Fruit fly (Drosophila melanogaster) whole organism, embryonic: ENCODE measurements around the gene Pdhb.
A peak's percentile ranks its signal among the peaks of the same experiment; 100 is the strongest.

Experiments used
- ATbp ChIP-seq: fragments of 200-800 bp; sonication (Bioruptor generic); optimal IDR thresholded peaks from 2 replicates; lab custom pipeline; 2017; ENCODE audit warnings: missing biosample characterization, mild to moderate bottlenecking, missing genetic modification characterization, missing genetic modification reagents
- Adf1 ChIP-seq: fragments of 200-800 bp; sonication (Bioruptor generic); IDR thresholded peaks from 2 replicates; pipeline ENCODE4 v1.3.6; 2022; ENCODE audit warnings: missing biosample characterization, missing genetic modification characterization
- Asciz ChIP-seq: fragments of 200-800 bp; sonication (Bioruptor generic); optimal IDR thresholded peaks from 2 replicates; lab custom pipeline; 2017; ENCODE audit warnings: missing biosample characterization, mild to moderate bottlenecking, missing genetic modification characterization, missing genetic modification reagents
- CG12219 ChIP-seq: fragments of 200-800 bp; sonication (Bioruptor generic); optimal IDR thresholded peaks from 3 replicates; lab custom pipeline; 2018; ENCODE audit warnings: missing biosample characterization, mild to moderate bottlenecking, missing genetic modification characterization
- CG12299 ChIP-seq: fragments of 200-800 bp; sonication (Bioruptor generic); optimal IDR thresholded peaks from 2 replicates; lab custom pipeline; 2018; ENCODE audit warnings: missing biosample characterization, mild to moderate bottlenecking, missing genetic modification characterization
- CG13624 ChIP-seq: fragments of 200-800 bp; sonication (Bioruptor generic); optimal IDR thresholded peaks from 2 replicates; lab custom pipeline; 2016; ENCODE audit warnings: missing biosample characterization, missing genetic modification characterization
- CG14965 ChIP-seq: fragments of 200-800 bp; sonication (Bioruptor generic); optimal IDR thresholded peaks from 2 replicates; lab custom pipeline; 2016; ENCODE audit warnings: missing biosample characterization, missing genetic modification characterization, borderline replicate concordance
- CG15269 ChIP-seq: fragments of 200-800 bp; sonication (Bioruptor generic); optimal IDR thresholded peaks from 2 replicates; lab custom pipeline; 2018; ENCODE audit warnings: missing biosample characterization, mild to moderate bottlenecking, missing genetic modification characterization, moderate library complexity
- CG1529 ChIP-seq: fragments of 200-800 bp; sonication (Bioruptor generic); optimal IDR thresholded peaks from 3 replicates; lab custom pipeline; 2018; ENCODE audit warnings: missing biosample characterization, missing genetic modification characterization
- CG15479 ChIP-seq: fragments of 200-800 bp; sonication (Bioruptor generic); optimal IDR thresholded peaks from 3 replicates; lab custom pipeline; 2019; ENCODE audit warnings: missing biosample characterization, mild to moderate bottlenecking, missing genetic modification characterization, moderate library complexity
- CG16815 ChIP-seq: fragments of 200-800 bp; sonication (Bioruptor generic); optimal IDR thresholded peaks from 3 replicates; lab custom pipeline; 2017; ENCODE audit warnings: missing biosample characterization, mild to moderate bottlenecking, missing genetic modification characterization
- CG16863 ChIP-seq: fragments of 200-800 bp; sonication (Bioruptor generic); optimal IDR thresholded peaks from 3 replicates; lab custom pipeline; 2016; ENCODE audit warnings: missing biosample characterization, missing genetic modification characterization
- CG17186 ChIP-seq: fragments of 200-800 bp; sonication (Bioruptor generic); optimal IDR thresholded peaks from 3 replicates; lab custom pipeline; 2017; ENCODE audit warnings: missing biosample characterization, missing genetic modification reagents, missing genetic modification characterization
- CG17385 ChIP-seq: fragments of 200-800 bp; sonication (Bioruptor generic); optimal IDR thresholded peaks from 3 replicates; lab custom pipeline; 2018; ENCODE audit warnings: missing biosample characterization, mild to moderate bottlenecking, missing genetic modification characterization
- CG18619 ChIP-seq: fragments of 200-800 bp; sonication (Bioruptor generic); optimal IDR thresholded peaks from 3 replicates; lab custom pipeline; 2017; ENCODE audit warnings: missing biosample characterization, mild to moderate bottlenecking, missing genetic modification characterization
- CG31365 ChIP-seq: fragments of 200-800 bp; sonication (Bioruptor generic); optimal IDR thresholded peaks from 2 replicates; lab custom pipeline; 2018; ENCODE audit warnings: missing biosample characterization, mild to moderate bottlenecking, missing genetic modification characterization
- CG43689 ChIP-seq: fragments of 200-800 bp; sonication (Bioruptor generic); IDR thresholded peaks from 2 replicates; pipeline ENCODE4 v1.3.6; 2022; ENCODE audit warnings: missing biosample characterization, missing genetic modification characterization
- CG4404 ChIP-seq: fragments of 200-800 bp; sonication (Bioruptor generic); IDR thresholded peaks from 2 replicates; pipeline ENCODE4 v1.3.6; 2022; ENCODE audit warnings: missing biosample characterization, missing genetic modification characterization
- CG4854 ChIP-seq: fragments of 200-800 bp; sonication (Bioruptor generic); optimal IDR thresholded peaks from 2 replicates; lab custom pipeline; 2016; ENCODE audit warnings: missing biosample characterization, missing genetic modification characterization, inconsistent platforms
- CG6854 ChIP-seq: fragments of 200-800 bp; sonication (Bioruptor generic); optimal IDR thresholded peaks from 3 replicates; lab custom pipeline; 2017; ENCODE audit warnings: missing biosample characterization, mild to moderate bottlenecking, missing genetic modification characterization
- CG7372 ChIP-seq: fragments of 200-800 bp; sonication (Bioruptor generic); IDR thresholded peaks from 2 replicates; pipeline ENCODE4 v1.3.6; 2022; ENCODE audit warnings: missing biosample characterization, missing genetic modification characterization
- CG9876 ChIP-seq: fragments of 200-800 bp; sonication (Bioruptor generic); optimal IDR thresholded peaks from 2 replicates; lab custom pipeline; 2016; ENCODE audit warnings: missing biosample characterization, missing genetic modification characterization
- Dek ChIP-seq: fragments of 200-800 bp; sonication (Bioruptor generic); optimal IDR thresholded peaks from 3 replicates; lab custom pipeline; 2019; ENCODE audit warnings: missing biosample characterization, mild to moderate bottlenecking, missing genetic modification characterization, moderate library complexity
- Fer3 ChIP-seq: fragments of 200-800 bp; sonication (Bioruptor generic); optimal IDR thresholded peaks from 2 replicates; lab custom pipeline; 2018; ENCODE audit warnings: missing biosample characterization, mild to moderate bottlenecking, missing genetic modification characterization, moderate library complexity
- Jarid2 ChIP-seq: fragments of 200-800 bp; sonication (Bioruptor generic); optimal IDR thresholded peaks from 3 replicates; lab custom pipeline; 2017; ENCODE audit warnings: mild to moderate bottlenecking, missing biosample characterization, missing genetic modification reagents, missing genetic modification characterization
- NC2β ChIP-seq: fragments of 200-800 bp; sonication (Bioruptor generic); optimal IDR thresholded peaks from 2 replicates; lab custom pipeline; 2016; ENCODE audit warnings: missing biosample characterization, missing genetic modification characterization
- Sox100B ChIP-seq: fragments of 200-800 bp; sonication (Bioruptor generic); optimal IDR thresholded peaks from 3 replicates; lab custom pipeline; 2018; ENCODE audit warnings: missing biosample characterization, mild to moderate bottlenecking, missing genetic modification characterization
- Sox102F ChIP-seq: fragments of 200-800 bp; sonication (Bioruptor generic); optimal IDR thresholded peaks from 2 replicates; lab custom pipeline; 2018; ENCODE audit warnings: missing biosample characterization, mild to moderate bottlenecking, missing genetic modification characterization, moderate library complexity
- Sry-β ChIP-seq: fragments of 200-800 bp; sonication (Bioruptor generic); optimal IDR thresholded peaks from 2 replicates; lab custom pipeline; 2018; ENCODE audit warnings: missing biosample characterization, mild to moderate bottlenecking, missing genetic modification characterization, moderate library complexity
- Stat92E ChIP-seq, 3 experiments: fragments of >200 bp in 2 of 3; fragments of 200-800 bp in 1 of 3; sonication (Bioruptor generic) in 1 of 3; optimal IDR thresholded peaks; 2 replicates each; lab custom pipeline; 2017 to 2019; ENCODE audit warnings: missing biosample characterization in 3 of 3, missing genetic modification characterization in 3 of 3, mild to moderate bottlenecking in 1 of 3, moderate library complexity in 1 of 3
- TFAM ChIP-seq: fragments of 200-800 bp; sonication (Bioruptor generic); optimal IDR thresholded peaks from 2 replicates; lab custom pipeline; 2017; ENCODE audit warnings: missing biosample characterization, missing genetic modification characterization, inconsistent platforms
- ap ChIP-seq: fragments of 200-800 bp; sonication (Bioruptor generic); IDR thresholded peaks from 2 replicates; pipeline ENCODE4 v1.3.6; 2022; ENCODE audit warnings: missing biosample characterization, missing genetic modification characterization
- az2 ChIP-seq: fragments of 200-800 bp; sonication (Bioruptor generic); optimal IDR thresholded peaks from 3 replicates; lab custom pipeline; 2016; ENCODE audit warnings: missing biosample characterization, missing genetic modification characterization
- chm ChIP-seq: fragments of 200-800 bp; sonication (Bioruptor generic); IDR thresholded peaks from 2 replicates; pipeline ENCODE4 v1.3.6; 2022; ENCODE audit warnings: missing biosample characterization, missing genetic modification characterization
- dimm ChIP-seq: fragments of 200-800 bp; sonication (Bioruptor generic); IDR thresholded peaks from 2 replicates; pipeline ENCODE4 v1.3.6; 2022; ENCODE audit warnings: missing biosample characterization, missing genetic modification characterization
- dmrt11E ChIP-seq: fragments of 200-800 bp; sonication (Bioruptor generic); optimal IDR thresholded peaks from 3 replicates; lab custom pipeline; 2018; ENCODE audit warnings: missing biosample characterization, mild to moderate bottlenecking, missing genetic modification characterization, moderate library complexity
- en ChIP-seq: fragments of 200-800 bp; sonication (Bioruptor generic); optimal IDR thresholded peaks from 2 replicates; lab custom pipeline; 2016; ENCODE audit warnings: missing biosample characterization, missing genetic modification characterization
- gce ChIP-seq: fragments of 200-800 bp; sonication (Bioruptor generic); IDR thresholded peaks from 3 replicates; pipeline ENCODE4 v1.3.6; 2022; ENCODE audit warnings: missing biosample characterization, missing genetic modification characterization
- gcm2 ChIP-seq: fragments of 200-800 bp; sonication (Bioruptor generic); optimal IDR thresholded peaks from 2 replicates; lab custom pipeline; 2016; ENCODE audit warnings: missing biosample characterization, missing genetic modification characterization
- gro ChIP-seq: fragments of 200-800 bp; sonication (Bioruptor generic); optimal IDR thresholded peaks from 2 replicates; lab custom pipeline; 2016; ENCODE audit warnings: missing biosample characterization, missing genetic modification characterization
- hth ChIP-seq: fragments of >200 bp; optimal IDR thresholded peaks from 2 replicates; lab custom pipeline; 2017; ENCODE audit warnings: inconsistent platforms
- mirr ChIP-seq: fragments of 200-800 bp; sonication (Bioruptor generic); optimal IDR thresholded peaks from 3 replicates; lab custom pipeline; 2018; ENCODE audit warnings: missing biosample characterization, mild to moderate bottlenecking, missing genetic modification characterization
- otp ChIP-seq: fragments of 200-800 bp; sonication (Bioruptor generic); IDR thresholded peaks from 3 replicates; pipeline ENCODE4, ENCODE4 v1.3.6; 2022; ENCODE audit warnings: missing biosample characterization, missing genetic modification characterization
- pita ChIP-seq: fragments of 200-800 bp; sonication (Bioruptor generic); optimal IDR thresholded peaks from 2 replicates; lab custom pipeline; 2017; ENCODE audit warnings: missing biosample characterization, mild to moderate bottlenecking, missing genetic modification characterization
- row ChIP-seq: fragments of 200-800 bp; sonication (Bioruptor generic); IDR thresholded peaks from 3 replicates; pipeline ENCODE4 v1.3.6; 2022; ENCODE audit warnings: missing biosample characterization, missing genetic modification characterization
- sqz ChIP-seq: fragments of 200-800 bp; sonication (Bioruptor generic); optimal IDR thresholded peaks from 3 replicates; lab custom pipeline; 2018; ENCODE audit warnings: missing biosample characterization, mild to moderate bottlenecking, missing genetic modification characterization
- sug ChIP-seq: fragments of 200-800 bp; optimal IDR thresholded peaks from 2 replicates; lab custom pipeline; 2019; ENCODE audit warnings: missing biosample characterization, mild to moderate bottlenecking, missing genetic modification characterization, moderate library complexity
- tx ChIP-seq: fragments of 200-800 bp; sonication (Bioruptor generic); optimal IDR thresholded peaks from 2 replicates; lab custom pipeline; 2016; ENCODE audit warnings: missing biosample characterization, missing genetic modification characterization
- vnd ChIP-seq: fragments of 200-800 bp; sonication (Bioruptor generic); IDR thresholded peaks from 3 replicates; pipeline ENCODE4 v1.3.6; 2022; ENCODE audit warnings: missing biosample characterization, missing genetic modification characterization; ENCODE audit not compliant: partially characterized antibody
- zen ChIP-seq: fragments of 200-800 bp; sonication (Bioruptor generic); optimal IDR thresholded peaks from 3 replicates; lab custom pipeline; 2018; ENCODE audit warnings: missing biosample characterization, mild to moderate bottlenecking, missing genetic modification characterization, moderate library complexity

Pdhb gene

DNA sequence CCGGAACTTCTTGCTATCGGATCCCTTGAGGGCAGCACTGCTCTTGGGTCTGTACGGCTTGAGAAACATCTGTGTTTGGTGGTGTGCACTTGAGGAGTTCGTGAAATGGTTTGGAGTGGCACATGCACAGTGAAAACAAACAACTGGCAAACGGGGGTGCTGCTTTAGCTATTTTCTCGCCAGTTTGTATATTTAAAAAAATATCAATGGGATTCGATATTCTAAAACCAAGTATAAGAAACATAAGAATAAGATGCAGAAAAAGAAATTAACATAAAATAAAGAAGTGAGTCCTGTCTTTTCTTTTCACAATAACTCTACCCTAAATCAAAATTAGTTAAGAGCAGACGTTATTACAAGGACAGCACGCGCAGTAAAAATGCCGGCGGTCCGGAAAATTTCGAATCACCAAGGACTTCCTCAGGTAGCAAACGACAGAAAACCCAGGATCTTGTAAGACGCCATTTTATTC, 38.8 kb downstream of the Pdhb start, which contains the start of gene eIF2D (continued):
- no peak for TF ChIP-seq Stat92E (GFP tag; optimal IDR thresholded peaks at IDR 0.05; lab: Kevin White, UChicago)
- TF ChIP-seq mirr (GFP tag; lab: Kevin White, UChicago): no peak
- TF ChIP-seq CG17385 (GFP tag; lab: Kevin White, UChicago): peak; percentile 66
- TF ChIP-seq CG1529 (GFP tag; lab: Kevin White, UChicago): peak; percentile 19
- TF ChIP-seq TFAM (GFP tag; lab: Kevin White, UChicago): no peak
- TF ChIP-seq CG4404 (GFP tag; lab: Robert Waterston, UW): 0 out of 2 replicates have a peak, but pooled peaks have one; percentile 23
- no peak; the same call in 2 of the 3 replicates for TF ChIP-seq otp (GFP tag; lab: Robert Waterston, UW)
- peak; percentile 36 for TF ChIP-seq ATbp (GFP tag; lab: Kevin White, UChicago)
- no peak for TF ChIP-seq CG9876 (GFP tag; lab: Kevin White, UChicago)
- TF ChIP-seq CG6854 (GFP tag; lab: Kevin White, UChicago): peak; percentile 62
- TF ChIP-seq CG12219 (GFP tag; lab: Kevin White, UChicago): peak; percentile 55
- peak; percentile 22 for TF ChIP-seq CG12299 (tag; lab: Kevin White, UChicago)
- peak; percentile 95 for TF ChIP-seq Sry-β (GFP tag; lab: Kevin White, UChicago)
- no peak for TF ChIP-seq CG15269 (tag; lab: Kevin White, UChicago)
- TF ChIP-seq en: no peak
- peak; percentile 56 for TF ChIP-seq zen (tag; lab: Kevin White, UChicago)
- TF ChIP-seq dimm (GFP tag; lab: Robert Waterston, UW): 0 out of 2 replicates have a peak, but pooled peaks have one; percentile 14
- no peak for TF ChIP-seq vnd (GFP tag; lab: Robert Waterston, UW)
- 0 out of 2 replicates have a peak, but pooled peaks have one; percentile 21 for TF ChIP-seq ap (GFP tag; lab: Robert Waterston, UW)
- TF ChIP-seq Sox100B (GFP tag; lab: Kevin White, UChicago): no peak
- peak; percentile 50 for TF ChIP-seq CG16863 (GFP tag; lab: Kevin White, UChicago)
- TF ChIP-seq CG15479 (GFP tag; lab: Kevin White, UChicago): peak; percentile 41
- no peak for TF ChIP-seq CG43689 (GFP tag; lab: Robert Waterston, UW)
- TF ChIP-seq sqz (GFP tag; lab: Kevin White, UChicago): no peak
- no peak for TF ChIP-seq CG4854 (GFP tag; lab: Kevin White, UChicago)
- TF ChIP-seq Dek (tag; lab: Kevin White, UChicago): peak; percentile 33
- TF ChIP-seq Asciz (GFP tag; lab: Kevin White, UChicago): no peak
- peak; percentile 72 for TF ChIP-seq chm
- peak; percentile 5 for TF ChIP-seq gro (GFP tag; lab: Kevin White, UChicago)
- 0 out of 3 replicates have a peak, but pooled peaks have one; percentile 9 for TF ChIP-seq gce (GFP tag; lab: Robert Waterston, UW)
- TF ChIP-seq hth (lab: Kevin White, UChicago): no peak
- TF ChIP-seq CG16815 (GFP tag; lab: Kevin White, UChicago): no peak
- TF ChIP-seq pita (GFP tag; lab: Kevin White, UChicago): no peak
- TF ChIP-seq CG17186 (GFP tag; lab: Kevin White, UChicago): peak; percentile 12
- TF ChIP-seq Fer3 (tag; lab: Kevin White, UChicago): peak; percentile 60
- no peak for TF ChIP-seq Adf1 (GFP tag; lab: Robert Waterston, UW)
- TF ChIP-seq NC2β (GFP tag; lab: Kevin White, UChicago): peak; percentile 5
- TF ChIP-seq sug (tag; lab: Kevin White, UChicago): peak; percentile 51
- TF ChIP-seq az2 (GFP tag; lab: Kevin White, UChicago): peak; percentile 47
- peak; percentile 45 for TF ChIP-seq Sox102F (GFP tag; lab: Kevin White, UChicago)
- no peak for TF ChIP-seq Jarid2
- peak; percentile 69 for TF ChIP-seq CG7372 (GFP tag; lab: Robert Waterston, UW)
- TF ChIP-seq gcm2 (GFP tag; lab: Kevin White, UChicago): no peak
- peak; percentile 51 for TF ChIP-seq CG13624 (GFP tag; lab: Kevin White, UChicago)
- no peak for TF ChIP-seq CG31365 (tag; lab: Kevin White, UChicago)
- TF ChIP-seq tx: no peak
- peak; percentile 87 for TF ChIP-seq row
- TF ChIP-seq CG18619 (GFP tag; lab: Kevin White, UChicago): no peak
- peak; percentile 41 for TF ChIP-seq dmrt11E (tag; lab: Kevin White, UChicago)
- no peak for TF ChIP-seq CG14965 (GFP tag; lab: Kevin White, UChicago)
